Fruit fly (Drosophila melanogaster) whole organism, embryonic: Measurements from ENCODE around the gene CG32137.

Experiments used
- Adf1 ChIP-seq: fragments of 200-800 bp; sonication (Bioruptor generic); IDR thresholded peaks from 2 replicates; pipeline ENCODE4 v1.3.6; 2022; ENCODE audit warnings: missing biosample characterization, missing genetic modification characterization
- Aef1 ChIP-seq: fragments of 200-800 bp; sonication (Bioruptor generic); IDR thresholded peaks from 3 replicates; pipeline ENCODE4 v1.3.6; 2022; ENCODE audit warnings: missing biosample characterization, missing genetic modification characterization
- CG12071 ChIP-seq: fragments of 200-800 bp; sonication (Bioruptor generic); optimal IDR thresholded peaks from 3 replicates; lab custom pipeline; 2018; ENCODE audit warnings: missing biosample characterization, mild to moderate bottlenecking, missing genetic modification characterization
- CG12942 ChIP-seq: fragments of 200-800 bp; sonication (Bioruptor generic); optimal IDR thresholded peaks from 3 replicates; lab custom pipeline; 2016; ENCODE audit warnings: missing biosample characterization, missing genetic modification characterization
- CG14860 ChIP-seq: fragments of 200-800 bp; sonication (Bioruptor generic); IDR thresholded peaks from 3 replicates; pipeline ENCODE4 v1.3.6; 2022; ENCODE audit warnings: missing biosample characterization, missing genetic modification characterization; ENCODE audit not compliant: partially characterized antibody
- CG17361 ChIP-seq: fragments of 200-800 bp; sonication (Bioruptor generic); IDR thresholded peaks from 3 replicates; pipeline ENCODE4 v1.3.6; 2022; ENCODE audit warnings: missing biosample characterization, missing genetic modification characterization
- CG18262 ChIP-seq: fragments of 200-800 bp; optimal IDR thresholded peaks from 3 replicates; lab custom pipeline; 2019; ENCODE audit warnings: missing biosample characterization, mild to moderate bottlenecking, missing genetic modification characterization, moderate library complexity
- CG2199 ChIP-seq: fragments of 200-800 bp; sonication (Bioruptor generic); IDR thresholded peaks from 3 replicates; pipeline ENCODE4 v1.3.6; 2022; ENCODE audit warnings: missing biosample characterization, missing genetic modification characterization
- CG2889 ChIP-seq: fragments of 200-800 bp; sonication (Bioruptor generic); IDR thresholded peaks from 3 replicates; pipeline ENCODE4 v1.3.6; 2022; ENCODE audit warnings: missing biosample characterization, missing genetic modification characterization
- CG30020 ChIP-seq: fragments of 200-800 bp; optimal IDR thresholded peaks from 2 replicates; lab custom pipeline; 2019; ENCODE audit warnings: missing biosample characterization, mild to moderate bottlenecking, missing genetic modification characterization, moderate library complexity
- CG30431 ChIP-seq: fragments of 200-800 bp; sonication (Bioruptor generic); optimal IDR thresholded peaks from 2 replicates; lab custom pipeline; 2017; ENCODE audit warnings: missing biosample characterization, missing genetic modification characterization
- CG31441 ChIP-seq: fragments of 200-800 bp; sonication (Bioruptor generic); IDR thresholded peaks from 2 replicates; pipeline ENCODE4 v1.3.6; 2022; ENCODE audit warnings: missing biosample characterization, missing genetic modification characterization
- CG3847 ChIP-seq: fragments of 200-800 bp; sonication (Bioruptor generic); IDR thresholded peaks from 2 replicates; pipeline ENCODE4 v1.3.6; 2022; ENCODE audit warnings: missing biosample characterization, missing genetic modification characterization
- CG4730 ChIP-seq: fragments of 200-800 bp; sonication (Bioruptor generic); IDR thresholded peaks from 2 replicates; pipeline ENCODE4 v1.3.6; 2022; ENCODE audit warnings: missing biosample characterization, missing genetic modification characterization
- CG5953 ChIP-seq: fragments of 200-800 bp; sonication (Bioruptor generic); IDR thresholded peaks from 2 replicates; pipeline ENCODE4 v1.3.6; 2022; ENCODE audit warnings: missing biosample characterization, missing genetic modification characterization
- CG8089 ChIP-seq: fragments of 200-800 bp; sonication (Bioruptor generic); optimal IDR thresholded peaks from 3 replicates; lab custom pipeline; 2016; ENCODE audit warnings: missing biosample characterization, missing genetic modification characterization
- CG8281 ChIP-seq: fragments of 200-800 bp; sonication (Bioruptor generic); optimal IDR thresholded peaks from 2 replicates; lab custom pipeline; 2018; ENCODE audit warnings: missing biosample characterization, mild to moderate bottlenecking, missing genetic modification characterization, moderate library complexity
- CG9876 ChIP-seq: fragments of 200-800 bp; sonication (Bioruptor generic); optimal IDR thresholded peaks from 2 replicates; lab custom pipeline; 2016; ENCODE audit warnings: missing biosample characterization, missing genetic modification characterization
- CkIIα-i1 ChIP-seq: fragments of 200-800 bp; sonication (Bioruptor generic); IDR thresholded peaks from 2 replicates; pipeline ENCODE4 v1.3.6; 2022; ENCODE audit warnings: missing biosample characterization, missing genetic modification characterization
- Deaf1 ChIP-seq: fragments of 200-800 bp; optimal IDR thresholded peaks from 3 replicates; lab custom pipeline; 2019; ENCODE audit warnings: missing biosample characterization, mild to moderate bottlenecking, missing genetic modification characterization, moderate library complexity
- Eip74EF ChIP-seq, 2 experiments: fragments of 200-800 bp in 1 of 2; fragments of >200 bp in 1 of 2; sonication (Bioruptor generic) in 1 of 2; optimal IDR thresholded peaks; 2 replicates each; lab custom pipeline; 2017 to 2019; ENCODE audit warnings: missing biosample characterization in 2 of 2, missing genetic modification characterization in 2 of 2, mild to moderate bottlenecking in 1 of 2, moderate library complexity in 1 of 2
- HHEX ChIP-seq: fragments of 200-800 bp; sonication (Bioruptor generic); optimal IDR thresholded peaks from 3 replicates; lab custom pipeline; 2017; ENCODE audit warnings: missing biosample characterization, mild to moderate bottlenecking, missing genetic modification characterization, missing genetic modification reagents
- Kr ChIP-seq: fragments of 200-800 bp; sonication (Bioruptor generic); optimal IDR thresholded peaks from 2 replicates; lab custom pipeline; 2017; ENCODE audit warnings: missing biosample characterization, mild to moderate bottlenecking, missing genetic modification characterization
- Mad ChIP-seq: fragments of 200-800 bp; sonication (Bioruptor generic); optimal IDR thresholded peaks from 2 replicates; lab custom pipeline; 2016; ENCODE audit warnings: missing biosample characterization, missing genetic modification characterization
- Meics ChIP-seq: fragments of 200-800 bp; sonication (Bioruptor generic); optimal IDR thresholded peaks from 2 replicates; lab custom pipeline; 2017; ENCODE audit warnings: missing biosample characterization, mild to moderate bottlenecking, missing genetic modification characterization
- Mes4 ChIP-seq: fragments of 200-800 bp; sonication (Bioruptor generic); optimal IDR thresholded peaks from 2 replicates; lab custom pipeline; 2016; ENCODE audit warnings: missing biosample characterization, missing genetic modification characterization
- Nf-YB ChIP-seq: fragments of 200-800 bp; sonication (Bioruptor generic); optimal IDR thresholded peaks from 3 replicates; lab custom pipeline; 2019; ENCODE audit warnings: missing biosample characterization, mild to moderate bottlenecking, missing genetic modification characterization, moderate library complexity
- Opbp ChIP-seq: fragments of 200-800 bp; sonication (Bioruptor generic); IDR thresholded peaks from 3 replicates; pipeline ENCODE4 v1.3.6; 2022; ENCODE audit warnings: missing biosample characterization, missing genetic modification characterization; ENCODE audit not compliant: partially characterized antibody
- PHDP ChIP-seq: fragments of 200-800 bp; sonication (Bioruptor generic); optimal IDR thresholded peaks from 3 replicates; lab custom pipeline; 2018; ENCODE audit warnings: missing biosample characterization, mild to moderate bottlenecking, missing genetic modification characterization, moderate library complexity
- Xrp1 ChIP-seq: fragments of 200-800 bp; sonication (Bioruptor generic); IDR thresholded peaks from 2 replicates; pipeline ENCODE4 v1.3.6; 2022; ENCODE audit warnings: missing biosample characterization, missing genetic modification characterization
- amos ChIP-seq: fragments of 200-800 bp; sonication (Bioruptor generic); IDR thresholded peaks from 2 replicates; pipeline ENCODE4 v1.3.6; 2022; ENCODE audit warnings: missing biosample characterization, missing genetic modification characterization; ENCODE audit not compliant: partially characterized antibody
- ap ChIP-seq: fragments of 200-800 bp; sonication (Bioruptor generic); IDR thresholded peaks from 2 replicates; pipeline ENCODE4 v1.3.6; 2022; ENCODE audit warnings: missing biosample characterization, missing genetic modification characterization
- cg ChIP-seq: fragments of 200-800 bp; sonication (Bioruptor generic); optimal IDR thresholded peaks from 3 replicates; lab custom pipeline; 2019; ENCODE audit warnings: missing biosample characterization, mild to moderate bottlenecking, missing genetic modification characterization, moderate library complexity
- fd3F ChIP-seq: fragments of 200-800 bp; sonication (Bioruptor generic); optimal IDR thresholded peaks from 2 replicates; lab custom pipeline; 2018; ENCODE audit warnings: missing biosample characterization, mild to moderate bottlenecking, missing genetic modification characterization, moderate library complexity
- hb ChIP-seq: fragments of 200-800 bp; sonication (Bioruptor generic); IDR thresholded peaks from 3 replicates; pipeline ENCODE4 v1.3.6; 2022; ENCODE audit warnings: missing biosample characterization, missing genetic modification characterization; ENCODE audit not compliant: partially characterized antibody
- hbn ChIP-seq: fragments of 200-800 bp; sonication (Bioruptor generic); IDR thresholded peaks from 2 replicates; pipeline ENCODE4 v1.3.6; 2022; ENCODE audit warnings: missing biosample characterization, missing genetic modification characterization; ENCODE audit not compliant: partially characterized antibody
- jing ChIP-seq: fragments of 200-800 bp; sonication (Bioruptor generic); optimal IDR thresholded peaks from 2 replicates; lab custom pipeline; 2018; ENCODE audit warnings: missing biosample characterization, mild to moderate bottlenecking, missing genetic modification characterization
- klu ChIP-seq: fragments of 200-800 bp; sonication (Bioruptor generic); IDR thresholded peaks from 2 replicates; pipeline ENCODE4 v1.3.6; 2022; ENCODE audit warnings: missing biosample characterization, missing genetic modification characterization
- pan ChIP-seq, 4 experiments: fragments of >200 bp in 3 of 4; fragments of 200-800 bp in 1 of 4; sonication (Bioruptor generic) in 1 of 4; optimal IDR thresholded peaks in 3 of 4; IDR thresholded peaks in 1 of 4; 2 replicates each; pipeline versions ENCODE4 v1.3.6 to Lab custom; 2017 to 2022; ENCODE audit warnings: missing biosample characterization in 2 of 4, missing genetic modification characterization in 2 of 4, mixed read lengths in 1 of 4
- schlank ChIP-seq: fragments of 200-800 bp; sonication (Bioruptor generic); optimal IDR thresholded peaks from 2 replicates; lab custom pipeline; 2018; ENCODE audit warnings: missing biosample characterization, mild to moderate bottlenecking, missing genetic modification characterization
- sd ChIP-seq: fragments of 200-800 bp; sonication (Bioruptor generic); optimal IDR thresholded peaks from 3 replicates; lab custom pipeline; 2018; ENCODE audit warnings: missing biosample characterization, mild to moderate bottlenecking, missing genetic modification characterization, moderate library complexity
- sens ChIP-seq: fragments of 200-800 bp; sonication (Bioruptor generic); peaks from one replicate; lab custom pipeline; 2016; ENCODE audit warnings: missing biosample characterization, missing genetic modification characterization
- sens-2 ChIP-seq: fragments of 200-800 bp; sonication (Bioruptor generic); IDR thresholded peaks from 2 replicates; pipeline ENCODE4 v1.3.6; 2022; ENCODE audit warnings: missing biosample characterization, missing genetic modification characterization
- vfl ChIP-seq: fragments of 200-800 bp; sonication (Bioruptor generic); optimal IDR thresholded peaks from 2 replicates; lab custom pipeline; 2016; ENCODE audit warnings: missing biosample characterization, missing genetic modification characterization

CG32137 gene

DNA sequence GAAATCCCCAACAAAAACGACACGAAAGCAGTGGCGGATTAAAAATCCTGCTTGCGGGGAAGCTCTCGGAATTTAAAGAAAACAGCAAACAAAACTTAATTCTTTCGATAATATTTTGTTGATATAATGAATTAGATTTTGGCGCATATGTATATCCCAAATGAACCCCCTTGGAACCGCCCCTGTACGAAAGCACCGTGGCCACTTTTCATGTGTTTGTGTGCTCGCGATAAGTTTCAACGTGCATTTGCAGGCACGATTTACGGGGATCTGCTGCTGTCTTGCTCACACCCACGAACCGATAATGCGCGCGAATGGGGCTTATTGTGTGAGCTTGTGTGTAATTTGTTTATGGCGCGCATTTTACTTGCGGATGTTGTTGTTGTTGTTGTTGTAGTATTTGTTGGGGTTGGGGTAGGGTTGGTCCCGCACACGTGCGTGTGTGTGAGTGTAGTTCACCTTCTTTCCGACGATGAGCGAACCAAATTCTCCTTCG, 66.0 kb downstream of the CG32137 start (continued):
- TF ChIP-seq schlank (tag; lab: Kevin White, UChicago) (peak; percentile 91), CG3847 (GFP tag; lab: Robert Waterston, UW) (peak; percentile 93), Opbp (GFP tag; lab: Robert Waterston, UW) (peak; percentile 40; the same call in 1 of the 3 replicates), Deaf1 (tag; lab: Kevin White, UChicago) (peak; percentile 73), Kr (GFP tag; lab: Kevin White, UChicago) (no peak), CG8089 (GFP tag; lab: Kevin White, UChicago) (peak; percentile 91), HHEX (GFP tag; lab: Kevin White, UChicago) (peak; percentile 93), CG30020 (peak; percentile 69), CG9876 (GFP tag; lab: Kevin White, UChicago) (peak; percentile 87), pan (optimal IDR thresholded peaks at IDR 0.05; lab: Kevin White, UChicago) (no peak), pan (GFP tag; optimal IDR thresholded peaks at IDR 0.05 in 1 of 2, IDR thresholded peaks at IDR 0.05 in 1 of 2) (peak in 1 of 2 experiments; percentile 97), Aef1 (GFP tag; lab: Robert Waterston, UW) (peak; percentile 98), CG4730 (GFP tag; lab: Robert Waterston, UW) (peak; percentile 91), fd3F (peak; percentile 96), Xrp1 (GFP tag; lab: Robert Waterston, UW) (peak; percentile 93), sens (peak; percentile 99), jing (GFP tag; lab: Kevin White, UChicago) (peak; percentile 93), ap (GFP tag; lab: Robert Waterston, UW) (peak; percentile 95), CG8281 (tag; lab: Kevin White, UChicago) (peak; percentile 85), CkIIα-i1 (GFP tag; lab: Robert Waterston, UW) (peak; percentile 83), Meics (peak; percentile 94), sens-2 (GFP tag; lab: Robert Waterston, UW) (peak; percentile 86), amos (GFP tag; lab: Robert Waterston, UW) (peak; percentile 23; the same call in 1 of the 2 replicates), hb (GFP tag; lab: Robert Waterston, UW) (no peak), CG31441 (peak; percentile 93), PHDP (tag; lab: Kevin White, UChicago) (peak; percentile 96), CG17361 (GFP tag; lab: Robert Waterston, UW) (peak; percentile 96), sd (peak; percentile 87), vfl (GFP tag; lab: Kevin White, UChicago) (peak; percentile 88), CG30431 (peak; percentile 93), Nf-YB (GFP tag; lab: Kevin White, UChicago) (peak; percentile 74), CG2199 (GFP tag; lab: Robert Waterston, UW) (peak; percentile 98), CG2889 (GFP tag; lab: Robert Waterston, UW) (peak; percentile 95), cg (GFP tag; lab: Kevin White, UChicago) (peak; percentile 92), CG14860 (GFP tag; lab: Robert Waterston, UW) (no peak), Mad (GFP tag; lab: Kevin White, UChicago) (peak; percentile 95), klu (GFP tag; lab: Robert Waterston, UW) (peak; percentile 46; the same call in 1 of the 2 replicates), CG5953 (GFP tag; lab: Robert Waterston, UW) (peak; percentile 94), Mes4 (GFP tag; lab: Kevin White, UChicago) (peak; percentile 95), CG12071 (GFP tag; lab: Kevin White, UChicago) (peak; percentile 95), Eip74EF (GFP tag; optimal IDR thresholded peaks at IDR 0.05; lab: Kevin White, UChicago) (peak in 1 of 2 experiments; percentile 91), CG12942 (GFP tag; lab: Kevin White, UChicago) (peak; percentile 94), hbn (GFP tag; lab: Robert Waterston, UW) (no peak), CG18262 (tag; lab: Kevin White, UChicago) (peak; percentile 76), Adf1 (GFP tag; lab: Robert Waterston, UW) (peak; percentile 75)
